Fruit fly (Drosophila melanogaster): ENCODE measurements around the gene per.

The per gene

DNA sequence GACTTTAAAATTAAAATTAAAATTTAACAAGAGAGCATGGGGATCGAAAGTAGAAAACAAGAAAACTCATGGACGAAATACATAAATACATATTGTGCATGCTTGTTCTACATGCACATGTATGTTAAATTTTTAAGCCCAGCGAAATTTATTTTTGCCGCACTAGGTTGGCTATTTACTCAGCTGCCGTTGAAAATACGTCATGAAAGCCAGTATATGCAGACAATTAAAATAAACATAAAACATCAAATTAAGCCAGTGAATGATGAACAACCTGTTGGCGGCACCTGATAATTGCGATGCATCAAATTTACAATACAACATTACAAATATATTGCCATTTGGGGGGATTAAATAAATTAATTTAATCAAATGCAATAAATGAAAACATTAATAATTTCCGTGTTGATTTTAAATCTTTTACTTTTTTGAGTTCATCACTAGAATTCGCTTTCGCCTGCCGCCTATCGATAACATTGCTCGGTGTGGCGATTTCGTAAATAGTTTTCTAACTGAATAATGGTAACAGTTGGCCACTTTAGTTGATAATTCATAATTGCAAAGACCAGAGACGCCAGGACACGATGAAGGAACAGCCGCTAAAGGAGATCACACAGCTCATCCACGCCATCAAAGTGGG, 18.9 kb downstream of the per start, which contains the start of gene eIF2Bbeta (continued):
- TF ChIP-seq Adf1 (GFP tag; IDR thresholded peaks at IDR 0.05), result no peak
- TF ChIP-seq CG6254 (GFP tag; optimal IDR thresholded peaks at IDR 0.05), result no peak
- TF ChIP-seq Fer1 (GFP tag; optimal IDR thresholded peaks at IDR 0.05), result no peak
- TF ChIP-seq CG16815 (GFP tag; optimal IDR thresholded peaks at IDR 0.05), result no peak
- TF ChIP-seq pzg (GFP tag; optimal IDR thresholded peaks at IDR 0.05), result peak; percentile 4
- no peak for TF ChIP-seq sim (GFP tag; IDR thresholded peaks at IDR 0.05)
- TF ChIP-seq Rfx (GFP tag; IDR thresholded peaks at IDR 0.05), result 0 out of 2 replicates have a peak, but pooled peaks have one; percentile 16
- TF ChIP-seq CG4730 (GFP tag; IDR thresholded peaks at IDR 0.05), result no peak
- peak; percentile 46; the same call in 1 of the 3 replicates for TF ChIP-seq row (GFP tag; IDR thresholded peaks at IDR 0.05)
- TF ChIP-seq gro (GFP tag; optimal IDR thresholded peaks at IDR 0.05), result no peak
- TF ChIP-seq CG18764 (GFP tag; optimal IDR thresholded peaks at IDR 0.05), result no peak
- TF ChIP-seq kah (GFP tag; optimal IDR thresholded peaks at IDR 0.05), result no peak
- no peak for TF ChIP-seq cwo (GFP tag; optimal IDR thresholded peaks at IDR 0.05)
- no peak for TF ChIP-seq ERR (GFP tag; optimal IDR thresholded peaks at IDR 0.05)
- no peak for TF ChIP-seq CG14667 (GFP tag; IDR thresholded peaks at IDR 0.05)
- no peak for TF ChIP-seq maf-S (GFP tag; optimal IDR thresholded peaks at IDR 0.05)
- no peak for TF ChIP-seq sug (tag; optimal IDR thresholded peaks at IDR 0.05)
- TF ChIP-seq CG17912 (GFP tag; optimal IDR thresholded peaks at IDR 0.05), result no peak
- TF ChIP-seq fru (optimal IDR thresholded peaks at IDR 0.05), result no peak
- TF ChIP-seq Myb (GFP tag; optimal IDR thresholded peaks at IDR 0.05), result peak; percentile 3
- TF ChIP-seq CG10321 (GFP tag; IDR thresholded peaks at IDR 0.05), result no peak
- TF ChIP-seq CG1832 (GFP tag; optimal IDR thresholded peaks at IDR 0.05), result no peak
- no peak for TF ChIP-seq CG9609 (GFP tag; optimal IDR thresholded peaks at IDR 0.05)
- no peak for TF ChIP-seq CG17328 (GFP tag; IDR thresholded peaks at IDR 0.05)
- TF ChIP-seq jigr1 (GFP tag; IDR thresholded peaks at IDR 0.05), result no peak
- TF ChIP-seq dmrt11E (tag; optimal IDR thresholded peaks at IDR 0.05), result no peak
- TF ChIP-seq CG31388 (GFP tag; optimal IDR thresholded peaks at IDR 0.05), result no peak
- no peak for TF ChIP-seq CG1024 (GFP tag; IDR thresholded peaks at IDR 0.05)
- no peak for TF ChIP-seq B-H1 (GFP tag; IDR thresholded peaks at IDR 0.05)
- TF ChIP-seq CG33213 (GFP tag; optimal IDR thresholded peaks at IDR 0.05), result no peak
- TF ChIP-seq zen (tag; optimal IDR thresholded peaks at IDR 0.05), result no peak
- TF ChIP-seq cad (GFP tag; optimal IDR thresholded peaks at IDR 0.05), result no peak
- TF ChIP-seq sqz (GFP tag; optimal IDR thresholded peaks at IDR 0.05), result no peak
- no peak for TF ChIP-seq CG10274 (GFP tag; optimal IDR thresholded peaks at IDR 0.05)
- TF ChIP-seq MESR4 (GFP tag; optimal IDR thresholded peaks at IDR 0.05), result peak; percentile 56
- no peak for TF ChIP-seq Mad (GFP tag; optimal IDR thresholded peaks at IDR 0.05)
- TF ChIP-seq sens-2 (GFP tag; IDR thresholded peaks at IDR 0.05), result no peak
- TF ChIP-seq fd96Cb (tag; optimal IDR thresholded peaks at IDR 0.05), result no peak
- no peak for TF ChIP-seq her (GFP tag; optimal IDR thresholded peaks at IDR 0.05)
- no peak for TF ChIP-seq NC2β (GFP tag; optimal IDR thresholded peaks at IDR 0.05)
- no peak for TF ChIP-seq croc (GFP tag; conservative IDR thresholded peaks at IDR 0.05)
- no peak for TF ChIP-seq sr (GFP tag; IDR thresholded peaks at IDR 0.05)
- peak; percentile 17; the same call in 1 of the 2 replicates for TF ChIP-seq sna (GFP tag; IDR thresholded peaks at IDR 0.05; ENCODE audit: partially characterized antibody)
- TF ChIP-seq slp2 (GFP tag; optimal IDR thresholded peaks at IDR 0.05), result no peak
- TF ChIP-seq CG2889 (GFP tag; IDR thresholded peaks at IDR 0.05), result no peak
- no peak for TF ChIP-seq CG8290 (GFP tag; optimal IDR thresholded peaks at IDR 0.05)
- TF ChIP-seq CG8290 (tag; optimal IDR thresholded peaks at IDR 0.05), result peak in 1 of 2 experiments; percentile 15
- TF ChIP-seq trem (tag; optimal IDR thresholded peaks at IDR 0.05), result no peak
- no peak for TF ChIP-seq CG2875 (GFP tag; optimal IDR thresholded peaks at IDR 0.05)
- no peak for TF ChIP-seq Ets97D (GFP tag; optimal IDR thresholded peaks at IDR 0.05)
- TF ChIP-seq CG12236 (GFP tag; optimal IDR thresholded peaks at IDR 0.05), result no peak
- TF ChIP-seq pnt (GFP tag; optimal IDR thresholded peaks at IDR 0.05), result no peak
- TF ChIP-seq E2f2 (GFP tag; IDR thresholded peaks at IDR 0.05), result no peak

Measured in whole organism, embryonic.